Fruit fly (Drosophila melanogaster) whole organism: ENCODE data around the gene Vm26Ac.
A peak's percentile ranks its signal among the peaks of the same experiment; 100 is the strongest.

Experiments used
- CG8478 ChIP-seq: fragments of >200 bp; optimal IDR thresholded peaks from 2 replicates; lab custom pipeline; 2018; ENCODE audit warnings: inconsistent platforms
- Dll ChIP-seq: fragments of >200 bp; optimal IDR thresholded peaks from 2 replicates; lab custom pipeline; 2017
- EcR ChIP-seq, 2 experiments: fragments of >200 bp; optimal IDR thresholded peaks; 2 replicates each; lab custom pipeline; 2017; ENCODE audit warnings: missing biosample characterization in 2 of 2, missing genetic modification characterization in 2 of 2, missing genetic modification reagents in 2 of 2
- pan ChIP-seq: fragments of >200 bp; optimal IDR thresholded peaks from 2 replicates; lab custom pipeline; 2017
- psq ChIP-seq: fragments of >200 bp; optimal IDR thresholded peaks from 2 replicates; lab custom pipeline; 2017
- usp ChIP-seq: fragments of >200 bp; optimal IDR thresholded peaks from 2 replicates; lab custom pipeline; 2017; ENCODE audit warnings: missing biosample characterization, missing genetic modification characterization, mixed read lengths

- TF ChIP-seq pan (lab: Kevin White, UChicago) (no peak), EcR (GFP tag; optimal IDR thresholded peaks at IDR 0.05; lab: Kevin White, UChicago) (no peak), usp (no peak), CG8478 (lab: Kevin White, UChicago) (peak; percentile 72), Dll (lab: Kevin White, UChicago) (peak; percentile 69), psq (lab: Kevin White, UChicago) (no peak)
Measured at dm6 chr2L:5982334-5982987, 24.0 kb upstream of the Vm26Ac start.
